Worm (Caenorhabditis elegans) whole organism, late embryonic: ENCODE measurements around the gene spp-10.

Experiments
- ahr-1 ChIP-seq: sonication (generic microtip); optimal IDR thresholded peaks from 2 replicates; lab custom pipeline; 2016; ENCODE audit warnings: missing genetic modification characterization, missing compliant biosample characterization
- ceh-14 ChIP-seq: sonication (generic microtip); optimal IDR thresholded peaks from 2 replicates; lab custom pipeline; 2016; ENCODE audit warnings: missing genotype, missing genetic modification characterization, missing compliant biosample characterization
- ceh-18 ChIP-seq: sonication (generic microtip); optimal IDR thresholded peaks from 2 replicates; lab custom pipeline; 2016; ENCODE audit warnings: missing genetic modification characterization, missing compliant biosample characterization
- ceh-31 ChIP-seq: sonication (generic microtip); optimal IDR thresholded peaks from 2 replicates; lab custom pipeline; 2016; ENCODE audit warnings: missing genetic modification characterization, missing compliant biosample characterization
- che-1 ChIP-seq: sonication (generic microtip); optimal IDR thresholded peaks from 2 replicates; lab custom pipeline; 2016; ENCODE audit warnings: mild to moderate bottlenecking, missing genetic modification characterization, missing compliant biosample characterization
- hlh-30 ChIP-seq: sonication (generic microtip); optimal IDR thresholded peaks from 2 replicates; lab custom pipeline; 2017; ENCODE audit warnings: antibody characterized with exemption, missing genetic modification characterization, missing compliant biosample characterization; ENCODE audit not compliant: insufficient read depth
- odd-2 ChIP-seq: sonication (generic microtip); optimal IDR thresholded peaks from 2 replicates; lab custom pipeline; 2017; ENCODE audit warnings: antibody characterized with exemption, mild to moderate bottlenecking, missing genetic modification characterization, missing compliant biosample characterization
- pag-3 ChIP-seq: sonication (generic microtip); optimal IDR thresholded peaks from 2 replicates; lab custom pipeline; 2016; ENCODE audit warnings: missing compliant biosample characterization, missing genetic modification characterization, borderline replicate concordance
- rnt-1 ChIP-seq: sonication (generic microtip); optimal IDR thresholded peaks from 2 replicates; lab custom pipeline; 2016; ENCODE audit warnings: missing genetic modification characterization, missing compliant biosample characterization

DNA sequence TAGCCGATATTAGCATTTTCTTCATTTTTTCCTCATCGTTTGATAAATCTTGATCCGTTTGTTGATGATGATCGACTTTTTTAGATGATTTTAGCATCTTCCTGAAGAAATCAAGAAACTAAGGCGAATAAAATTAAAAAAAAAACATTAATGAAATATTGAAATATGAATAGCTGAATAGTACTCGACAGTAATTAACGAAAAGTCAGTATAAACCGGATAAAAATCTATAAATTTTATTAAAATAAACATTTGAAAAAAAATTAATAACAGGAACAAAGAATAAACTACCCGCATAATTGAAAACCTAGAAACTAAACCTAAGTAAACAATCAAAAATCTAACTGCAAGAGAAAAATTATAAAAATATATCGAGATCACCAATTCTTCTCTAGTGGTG lies 19.3 kb downstream of the spp-10 start, which contains the start of gene C28C12.12:
- no peak for TF ChIP-seq ceh-14 (tag; lab: Kevin White, UChicago)
- no peak for TF ChIP-seq rnt-1 (tag; lab: Kevin White, UChicago)
- no peak for TF ChIP-seq ceh-18 (tag; lab: Kevin White, UChicago)
- no peak for TF ChIP-seq ceh-31 (tag; lab: Kevin White, UChicago)
- TF ChIP-seq odd-2 (tag; lab: Kevin White, UChicago) = no peak
- no peak for TF ChIP-seq hlh-30 (tag; lab: Kevin White, UChicago)
- no peak for TF ChIP-seq che-1 (tag; lab: Kevin White, UChicago)
- no peak for TF ChIP-seq pag-3 (tag; lab: Kevin White, UChicago)
- no peak for TF ChIP-seq ahr-1 (tag; lab: Kevin White, UChicago)
